Fruit fly (Drosophila melanogaster) whole organism, adult: ENCODE results near the gene CG13048.

ENCODE experiments used
- CG11617 ChIP-seq: fragments of 200-800 bp; sonication (Bioruptor generic); optimal IDR thresholded peaks from 2 replicates; lab custom pipeline; 2017; ENCODE audit warnings: mild to moderate bottlenecking, missing biosample characterization, missing genetic modification reagents, missing genetic modification characterization
- CG12768 ChIP-seq: fragments of 200-800 bp; sonication (Bioruptor generic); optimal IDR thresholded peaks from 2 replicates; lab custom pipeline; 2017; ENCODE audit warnings: missing biosample characterization, missing genetic modification characterization, mild to moderate bottlenecking, moderate library complexity, missing genetic modification reagents
- CG14711 ChIP-seq: fragments of 200-800 bp; sonication (Bioruptor generic); optimal IDR thresholded peaks from 2 replicates; lab custom pipeline; 2018; ENCODE audit warnings: missing biosample characterization, mild to moderate bottlenecking, missing genetic modification characterization, moderate library complexity
- CG1620 ChIP-seq: fragments of 200-800 bp; sonication (Bioruptor generic); optimal IDR thresholded peaks from 2 replicates; lab custom pipeline; 2016; ENCODE audit warnings: missing biosample characterization, missing genetic modification characterization
- CG33017 ChIP-seq: fragments of 200-800 bp; sonication (Bioruptor generic); optimal IDR thresholded peaks from 2 replicates; lab custom pipeline; 2018; ENCODE audit warnings: missing biosample characterization, mild to moderate bottlenecking, missing genetic modification characterization, moderate library complexity
- CG5204 ChIP-seq: fragments of 200-800 bp; sonication (Bioruptor generic); optimal IDR thresholded peaks from 2 replicates; lab custom pipeline; 2016; ENCODE audit warnings: missing biosample characterization, missing genetic modification characterization
- CG7045 ChIP-seq: fragments of 200-800 bp; sonication (Bioruptor generic); optimal IDR thresholded peaks from 2 replicates; lab custom pipeline; 2017; ENCODE audit warnings: missing biosample characterization, mild to moderate bottlenecking, missing genetic modification characterization
- CG7101 ChIP-seq: fragments of 200-800 bp; sonication (Bioruptor generic); optimal IDR thresholded peaks from 2 replicates; lab custom pipeline; 2018; ENCODE audit warnings: missing biosample characterization, mild to moderate bottlenecking, missing genetic modification characterization, moderate library complexity
- Clk ChIP-seq: fragments of 200-800 bp; sonication (Bioruptor generic); optimal IDR thresholded peaks from 2 replicates; lab custom pipeline; 2017; ENCODE audit warnings: missing biosample characterization, missing genetic modification characterization
- Crg-1 ChIP-seq: fragments of 200-800 bp; sonication (Bioruptor generic); optimal IDR thresholded peaks from 2 replicates; lab custom pipeline; 2016; ENCODE audit warnings: missing biosample characterization, missing genetic modification characterization
- Hr96 ChIP-seq: fragments of 200-800 bp; sonication (Bioruptor generic); optimal IDR thresholded peaks from 2 replicates; lab custom pipeline; 2016; ENCODE audit warnings: missing biosample characterization, missing genetic modification characterization
- Mnt ChIP-seq: fragments of 200-800 bp; sonication (Bioruptor generic); optimal IDR thresholded peaks from 2 replicates; lab custom pipeline; 2016; ENCODE audit warnings: missing biosample characterization, mild to moderate bottlenecking, missing genetic modification characterization
- bab1 ChIP-seq: fragments of 200-800 bp; sonication (Bioruptor generic); optimal IDR thresholded peaks from 3 replicates; lab custom pipeline; 2019; ENCODE audit warnings: missing biosample characterization, mild to moderate bottlenecking, missing genetic modification characterization, moderate library complexity
- cic ChIP-seq: fragments of 200-800 bp; sonication (Bioruptor generic); optimal IDR thresholded peaks from 2 replicates; lab custom pipeline; 2017; ENCODE audit warnings: missing biosample characterization, mild to moderate bottlenecking, missing genetic modification characterization, moderate library complexity
- cnc ChIP-seq, 2 experiments: fragments of >200 bp; optimal IDR thresholded peaks; 2 replicates each; lab custom pipeline; 2017
- kay ChIP-seq: fragments of 200-800 bp; sonication (Bioruptor generic); peaks from one replicate; lab custom pipeline; 2016; ENCODE audit warnings: missing biosample characterization, missing genetic modification characterization, borderline replicate concordance
- ovo ChIP-seq: fragments of 200-800 bp; sonication (Bioruptor generic); optimal IDR thresholded peaks from 2 replicates; lab custom pipeline; 2016; ENCODE audit warnings: missing biosample characterization, missing genetic modification characterization
- pad ChIP-seq: fragments of 200-800 bp; sonication (Bioruptor generic); optimal IDR thresholded peaks from 3 replicates; lab custom pipeline; 2017; ENCODE audit warnings: missing biosample characterization, missing genetic modification characterization, mild to moderate bottlenecking, moderate library complexity, missing genetic modification reagents
- tj ChIP-seq: fragments of 200-800 bp; sonication (Bioruptor generic); optimal IDR thresholded peaks from 3 replicates; lab custom pipeline; 2017; ENCODE audit warnings: missing biosample characterization, mild to moderate bottlenecking, missing genetic modification characterization, moderate library complexity
- toe ChIP-seq: fragments of 200-800 bp; sonication (Bioruptor generic); optimal IDR thresholded peaks from 2 replicates; lab custom pipeline; 2016; ENCODE audit warnings: missing biosample characterization, missing genetic modification characterization

Gene CG13048

DNA sequence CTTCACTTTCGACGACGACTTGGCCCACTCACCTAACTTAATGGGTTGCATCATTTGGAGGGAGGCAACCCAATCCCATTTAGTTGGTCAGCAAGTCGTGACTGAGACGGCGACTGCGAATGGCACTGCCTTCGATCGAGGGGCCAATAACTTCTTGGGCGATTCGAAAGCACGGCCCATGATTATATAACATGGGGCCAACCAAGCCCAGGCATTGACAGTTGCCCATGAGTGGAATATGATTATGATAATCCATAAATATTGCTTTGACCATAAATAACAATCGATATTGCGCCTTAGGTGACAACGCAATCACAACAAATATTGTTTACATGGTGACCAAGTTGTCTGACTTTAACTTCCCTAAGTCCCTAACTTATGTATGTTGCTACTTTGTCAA, at the start of gene CG13048:
TSS of gene CG13048 (minus strand) at position 101 of the 400 bp plus-strand sequence.
- TF ChIP-seq pad (GFP tag; lab: Kevin White, UChicago) (no peak), CG7101 (no peak), ovo (GFP tag; lab: Kevin White, UChicago) (no peak)

DNA sequence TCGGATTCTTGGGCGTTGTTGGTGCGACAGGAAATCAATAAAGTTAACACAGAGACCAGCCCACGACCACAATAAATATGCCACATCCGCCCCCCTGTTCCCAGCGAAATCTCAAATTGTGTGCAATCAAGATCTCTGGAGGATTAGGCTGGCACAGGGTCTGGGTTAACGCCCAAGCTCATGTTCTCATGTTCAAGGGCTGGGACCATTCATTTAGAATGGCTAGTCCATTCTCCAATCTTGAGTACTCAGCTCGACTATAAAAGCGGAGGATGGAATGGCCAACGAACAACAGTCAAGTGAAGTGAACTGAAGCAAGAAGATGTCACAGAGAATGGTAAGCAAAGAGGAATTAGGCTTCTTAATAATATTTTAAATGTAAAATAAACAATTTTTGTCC, 49.3 kb upstream of the CG13048 start, which contains the start of gene CG13056:
TSS of gene CG13056 (plus strand) at position 301 of the 400 bp plus-strand sequence.
- TF ChIP-seq CG14711 (no peak), CG1620 (GFP tag; lab: Kevin White, UChicago) (no peak)

DNA sequence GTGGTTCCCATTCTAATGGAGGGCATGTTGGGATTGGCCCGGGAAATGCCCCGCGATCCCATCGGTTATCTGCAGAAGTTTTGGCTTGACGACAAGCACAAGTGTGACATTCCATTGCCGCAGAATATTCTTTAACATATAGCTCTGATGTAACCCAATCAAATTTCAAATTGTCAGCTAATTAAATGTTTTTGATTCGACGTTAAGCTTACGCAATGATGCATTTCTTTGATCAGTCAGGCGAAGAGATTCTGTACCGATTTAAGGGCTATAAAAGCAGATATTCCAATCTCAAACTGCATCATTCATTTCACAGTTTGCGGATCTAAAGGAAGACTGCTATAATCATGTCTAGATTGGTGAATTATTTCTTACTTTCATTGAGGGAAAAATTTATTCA, 47.9 kb upstream of the CG13048 start, which contains the start of gene retinin:
TSS of gene retinin (plus strand) at position 301 of the 400 bp plus-strand sequence.
- TF ChIP-seq kay (GFP tag; lab: Kevin White, UChicago) (no peak), toe (GFP tag; lab: Kevin White, UChicago) (no peak)

dm6 chr3L:16330740-16331139, 47.0 kb upstream of the CG13048 start, which contains the start of gene CG33060:
CG33060 (plus strand) TSS chr3L:16331040.
- no peak for TF ChIP-seq ovo (GFP tag; lab: Kevin White, UChicago)
- no peak for TF ChIP-seq pad (GFP tag; lab: Kevin White, UChicago)
- no peak for TF ChIP-seq CG7101
- TF ChIP-seq CG12768 (GFP tag; lab: Kevin White, UChicago), result no peak
- no peak for TF ChIP-seq CG33017 (tag; lab: Kevin White, UChicago)
- no peak for TF ChIP-seq kay (GFP tag; lab: Kevin White, UChicago)
- no peak for TF ChIP-seq bab1 (GFP tag; lab: Kevin White, UChicago)
- no peak for TF ChIP-seq Crg-1 (GFP tag; lab: Kevin White, UChicago)
- TF ChIP-seq CG1620 (GFP tag; lab: Kevin White, UChicago), result no peak
- no peak for TF ChIP-seq cic (GFP tag; lab: Kevin White, UChicago)
- TF ChIP-seq tj, result no peak
- no peak for TF ChIP-seq Clk (GFP tag; lab: Kevin White, UChicago)
- no peak for TF ChIP-seq toe (GFP tag; lab: Kevin White, UChicago)
- no peak for TF ChIP-seq CG7045 (GFP tag; lab: Kevin White, UChicago)
- no peak for TF ChIP-seq CG11617 (GFP tag; lab: Kevin White, UChicago)
- no peak for TF ChIP-seq CG14711
- no peak for TF ChIP-seq cnc (optimal IDR thresholded peaks at IDR 0.05; lab: Kevin White, UChicago)
- no peak for TF ChIP-seq CG5204 (GFP tag; lab: Kevin White, UChicago)
- TF ChIP-seq Hr96 (GFP tag; lab: Kevin White, UChicago), result no peak
- no peak for TF ChIP-seq Mnt (GFP tag; lab: Kevin White, UChicago)

dm6 chr3L:16329495-16329894, 45.8 kb upstream of the CG13048 start, which contains the start of gene CG33061:
CG33061 (plus strand) TSS chr3L:16329795.
- no peak for TF ChIP-seq kay (GFP tag; lab: Kevin White, UChicago)

dm6 chr3L:16328207-16328891, 44.6 kb upstream of the CG13048 start, which contains the start of gene CG13058:
CG13058 (plus strand) TSS chr3L:16328841.
- TF ChIP-seq CG12768 (GFP tag; lab: Kevin White, UChicago) (no peak), CG14711 (no peak), Crg-1 (GFP tag; lab: Kevin White, UChicago) (no peak), CG7045 (GFP tag; lab: Kevin White, UChicago) (no peak), CG5204 (GFP tag; lab: Kevin White, UChicago) (no peak), toe (GFP tag; lab: Kevin White, UChicago) (no peak), Hr96 (GFP tag; lab: Kevin White, UChicago) (no peak), CG11617 (GFP tag; lab: Kevin White, UChicago) (no peak), cic (GFP tag; lab: Kevin White, UChicago) (no peak), ovo (GFP tag; lab: Kevin White, UChicago) (no peak), tj (no peak), Clk (GFP tag; lab: Kevin White, UChicago) (no peak), Mnt (GFP tag; lab: Kevin White, UChicago) (no peak), CG7101 (no peak), pad (GFP tag; lab: Kevin White, UChicago) (no peak), bab1 (GFP tag; lab: Kevin White, UChicago) (no peak), CG33017 (tag; lab: Kevin White, UChicago) (no peak), kay (GFP tag; lab: Kevin White, UChicago) (no peak)

dm6 chr3L:16327776-16328175, 44.1 kb upstream of the CG13048 start, which contains the start of gene CG13038:
CG13038 (minus strand) TSS chr3L:16327893.
- no peak for TF ChIP-seq Mnt (GFP tag; lab: Kevin White, UChicago)
- no peak for TF ChIP-seq CG14711
- TF ChIP-seq ovo (GFP tag; lab: Kevin White, UChicago), result no peak
- TF ChIP-seq Hr96 (GFP tag; lab: Kevin White, UChicago), result no peak
- no peak for TF ChIP-seq pad (GFP tag; lab: Kevin White, UChicago)
- no peak for TF ChIP-seq cic (GFP tag; lab: Kevin White, UChicago)
- TF ChIP-seq CG33017 (tag; lab: Kevin White, UChicago), result no peak
- TF ChIP-seq bab1 (GFP tag; lab: Kevin White, UChicago), result no peak
- no peak for TF ChIP-seq CG1620 (GFP tag; lab: Kevin White, UChicago)
- no peak for TF ChIP-seq CG7045 (GFP tag; lab: Kevin White, UChicago)
- no peak for TF ChIP-seq toe (GFP tag; lab: Kevin White, UChicago)
- TF ChIP-seq CG5204 (GFP tag; lab: Kevin White, UChicago), result no peak
- TF ChIP-seq CG7101, result no peak
- TF ChIP-seq kay (GFP tag; lab: Kevin White, UChicago), result no peak
- TF ChIP-seq CG11617 (GFP tag; lab: Kevin White, UChicago), result no peak
